Fruit fly (Drosophila melanogaster) whole organism, embryonic: ENCODE results near the gene SPR.
A peak's percentile ranks its signal among the peaks of the same experiment; 100 is the strongest.

Source experiments
- CG10267 ChIP-seq: fragments of 200-800 bp; sonication (Bioruptor generic); optimal IDR thresholded peaks from 2 replicates; lab custom pipeline; 2018; ENCODE audit warnings: missing biosample characterization, mild to moderate bottlenecking, missing genetic modification characterization, moderate library complexity
- CG10274 ChIP-seq: fragments of 200-800 bp; sonication (Bioruptor generic); optimal IDR thresholded peaks from 3 replicates; lab custom pipeline; 2017; ENCODE audit warnings: missing biosample characterization, mild to moderate bottlenecking, missing genetic modification characterization
- CG11456 ChIP-seq: fragments of 200-800 bp; sonication (Bioruptor generic); IDR thresholded peaks from 3 replicates; pipeline ENCODE4 v1.3.6; 2022; ENCODE audit warnings: missing biosample characterization, missing genetic modification characterization
- CG12155 ChIP-seq: fragments of 200-800 bp; sonication (Bioruptor generic); optimal IDR thresholded peaks from 3 replicates; lab custom pipeline; 2016; ENCODE audit warnings: missing biosample characterization, missing genetic modification characterization
- CG13123 ChIP-seq: fragments of 200-800 bp; sonication (Bioruptor generic); optimal IDR thresholded peaks from 2 replicates; lab custom pipeline; 2016; ENCODE audit warnings: missing biosample characterization, missing genetic modification characterization
- CG16779 ChIP-seq: fragments of 200-800 bp; sonication (Bioruptor generic); IDR thresholded peaks from 2 replicates; pipeline ENCODE4 v1.3.6; 2022; ENCODE audit warnings: missing biosample characterization, missing genetic modification characterization
- CG17186 ChIP-seq: fragments of 200-800 bp; sonication (Bioruptor generic); optimal IDR thresholded peaks from 3 replicates; lab custom pipeline; 2017; ENCODE audit warnings: missing biosample characterization, missing genetic modification reagents, missing genetic modification characterization
- CG17359 ChIP-seq: fragments of 200-800 bp; sonication (Bioruptor generic); optimal IDR thresholded peaks from 3 replicates; lab custom pipeline; 2018; ENCODE audit warnings: missing biosample characterization, mild to moderate bottlenecking, missing genetic modification characterization, moderate library complexity
- CG2199 ChIP-seq: fragments of 200-800 bp; sonication (Bioruptor generic); IDR thresholded peaks from 3 replicates; pipeline ENCODE4 v1.3.6; 2022; ENCODE audit warnings: missing biosample characterization, missing genetic modification characterization
- CG3065 ChIP-seq: fragments of 200-800 bp; sonication (Bioruptor generic); optimal IDR thresholded peaks from 2 replicates; lab custom pipeline; 2016; ENCODE audit warnings: missing biosample characterization, missing genetic modification characterization
- CG31224 ChIP-seq: fragments of 200-800 bp; sonication (Bioruptor generic); IDR thresholded peaks from 2 replicates; pipeline ENCODE4 v1.3.6; 2022; ENCODE audit warnings: missing biosample characterization, missing genetic modification characterization
- CG3407 ChIP-seq: fragments of 200-800 bp; sonication (Bioruptor generic); optimal IDR thresholded peaks from 2 replicates; lab custom pipeline; 2018; ENCODE audit warnings: missing biosample characterization, mild to moderate bottlenecking, missing genetic modification characterization
- CG3726 ChIP-seq: fragments of 200-800 bp; sonication (Bioruptor generic); IDR thresholded peaks from 3 replicates; pipeline ENCODE4, ENCODE4 v1.3.6; 2022; ENCODE audit warnings: missing biosample characterization, missing genetic modification characterization
- CG4617 ChIP-seq: fragments of 200-800 bp; sonication (Bioruptor generic); optimal IDR thresholded peaks from 3 replicates; lab custom pipeline; 2016; ENCODE audit warnings: missing biosample characterization, missing genetic modification characterization, borderline replicate concordance
- CG9727 ChIP-seq: fragments of 200-800 bp; sonication (Bioruptor generic); optimal IDR thresholded peaks from 3 replicates; lab custom pipeline; 2017; ENCODE audit warnings: missing biosample characterization, mild to moderate bottlenecking, missing genetic modification characterization
- CG9797 ChIP-seq: fragments of 200-800 bp; sonication (Bioruptor generic); optimal IDR thresholded peaks from 3 replicates; lab custom pipeline; 2018; ENCODE audit warnings: missing biosample characterization, mild to moderate bottlenecking, missing genetic modification characterization
- Chrac-16 ChIP-seq: fragments of 200-800 bp; sonication (Bioruptor generic); optimal IDR thresholded peaks from 3 replicates; lab custom pipeline; 2016; ENCODE audit warnings: missing biosample characterization, missing genetic modification characterization
- HLH4C ChIP-seq: fragments of 200-800 bp; sonication (Bioruptor generic); IDR thresholded peaks from 3 replicates; pipeline ENCODE4 v1.3.6; 2022; ENCODE audit warnings: missing biosample characterization, missing genetic modification characterization; ENCODE audit not compliant: partially characterized antibody
- HmgD ChIP-seq: fragments of 200-800 bp; sonication (Bioruptor generic); optimal IDR thresholded peaks from 3 replicates; lab custom pipeline; 2016; ENCODE audit warnings: missing biosample characterization, missing genetic modification characterization
- NFAT ChIP-seq: fragments of 200-800 bp; sonication (Bioruptor generic); IDR thresholded peaks from 2 replicates; pipeline ENCODE4 v1.3.6; 2022; ENCODE audit warnings: missing biosample characterization, missing genetic modification characterization
- Ptx1 ChIP-seq: fragments of 200-800 bp; sonication (Bioruptor generic); IDR thresholded peaks from 2 replicates; pipeline ENCODE4 v1.3.6; 2022; ENCODE audit warnings: missing biosample characterization, missing genetic modification characterization
- Six4 ChIP-seq: fragments of 200-800 bp; sonication (Bioruptor generic); optimal IDR thresholded peaks from 2 replicates; lab custom pipeline; 2016; ENCODE audit warnings: missing biosample characterization, missing genetic modification characterization
- Trl ChIP-seq, 3 experiments: fragments of >200 bp in 2 of 3; fragments of 200-800 bp in 1 of 3; sonication (Bioruptor generic) in 1 of 3; optimal IDR thresholded peaks; 2 replicates in 1 of 3; 3 replicates in 2 of 3; lab custom pipeline; 2016 to 2017; ENCODE audit warnings: missing biosample characterization in 1 of 3, missing genetic modification characterization in 1 of 3
- ab ChIP-seq: fragments of 200-800 bp; sonication (Bioruptor generic); optimal IDR thresholded peaks from 2 replicates; lab custom pipeline; 2016; ENCODE audit warnings: missing biosample characterization, missing genetic modification characterization
- abd-A ChIP-seq: fragments of 200-800 bp; sonication (Bioruptor generic); optimal IDR thresholded peaks from 3 replicates; lab custom pipeline; 2019; ENCODE audit warnings: missing biosample characterization, mild to moderate bottlenecking, missing genetic modification characterization, moderate library complexity
- al ChIP-seq: fragments of 200-800 bp; sonication (Bioruptor generic); IDR thresholded peaks from 2 replicates; pipeline ENCODE4 v1.3.6; 2022; ENCODE audit warnings: missing biosample characterization, missing genetic modification characterization
- bowl ChIP-seq: fragments of 200-800 bp; sonication (Bioruptor generic); IDR thresholded peaks from 2 replicates; pipeline ENCODE4 v1.3.6; 2022; ENCODE audit warnings: missing biosample characterization, missing genetic modification characterization
- croc ChIP-seq: fragments of 200-800 bp; sonication (Bioruptor generic); conservative IDR thresholded peaks from 3 replicates; pipeline ENCODE4 v1.3.6; 2022; ENCODE audit warnings: missing biosample characterization, missing genetic modification characterization
- ewg ChIP-seq: fragments of 200-800 bp; sonication (Bioruptor generic); optimal IDR thresholded peaks from 3 replicates; lab custom pipeline; 2017; ENCODE audit warnings: mild to moderate bottlenecking, missing biosample characterization, missing genetic modification reagents, missing genetic modification characterization
- grau ChIP-seq: fragments of 200-800 bp; optimal IDR thresholded peaks from 3 replicates; lab custom pipeline; 2019; ENCODE audit warnings: missing biosample characterization, mild to moderate bottlenecking, missing genetic modification characterization, moderate library complexity
- ind ChIP-seq: fragments of 200-800 bp; sonication (Bioruptor generic); optimal IDR thresholded peaks from 3 replicates; lab custom pipeline; 2016; ENCODE audit warnings: missing biosample characterization, missing genetic modification characterization
- jing ChIP-seq: fragments of 200-800 bp; sonication (Bioruptor generic); optimal IDR thresholded peaks from 2 replicates; lab custom pipeline; 2018; ENCODE audit warnings: missing biosample characterization, mild to moderate bottlenecking, missing genetic modification characterization
- nerfin-2 ChIP-seq: fragments of 200-800 bp; sonication (Bioruptor generic); IDR thresholded peaks from 2 replicates; pipeline ENCODE4 v1.3.6; 2022; ENCODE audit warnings: missing biosample characterization, missing genetic modification characterization; ENCODE audit not compliant: partially characterized antibody
- pfk ChIP-seq: fragments of 200-800 bp; sonication (Bioruptor generic); optimal IDR thresholded peaks from 2 replicates; lab custom pipeline; 2018; ENCODE audit warnings: missing biosample characterization, mild to moderate bottlenecking, missing genetic modification characterization, moderate library complexity
- phol ChIP-seq: fragments of 200-800 bp; sonication (Bioruptor generic); optimal IDR thresholded peaks from 3 replicates; lab custom pipeline; 2018; ENCODE audit warnings: missing biosample characterization, mild to moderate bottlenecking, missing genetic modification characterization, moderate library complexity
- pnt ChIP-seq: fragments of 200-800 bp; sonication (Bioruptor generic); optimal IDR thresholded peaks from 3 replicates; lab custom pipeline; 2016; ENCODE audit warnings: missing biosample characterization, missing genetic modification characterization
- scrt ChIP-seq: fragments of 200-800 bp; sonication (Bioruptor generic); optimal IDR thresholded peaks from 2 replicates; lab custom pipeline; 2018; ENCODE audit warnings: missing biosample characterization, mild to moderate bottlenecking, missing genetic modification characterization, moderate library complexity
- slbo ChIP-seq: fragments of 200-800 bp; sonication (Bioruptor generic); IDR thresholded peaks from 2 replicates; pipeline ENCODE4 v1.3.6; 2022; ENCODE audit warnings: missing biosample characterization, missing genetic modification characterization
- sna ChIP-seq: fragments of 200-800 bp; sonication (Bioruptor generic); IDR thresholded peaks from 2 replicates; pipeline ENCODE4 v1.3.6; 2022; ENCODE audit warnings: missing biosample characterization, missing genetic modification characterization; ENCODE audit not compliant: partially characterized antibody
- tx ChIP-seq: fragments of 200-800 bp; sonication (Bioruptor generic); optimal IDR thresholded peaks from 2 replicates; lab custom pipeline; 2016; ENCODE audit warnings: missing biosample characterization, missing genetic modification characterization
- unpg ChIP-seq: fragments of 200-800 bp; sonication (Bioruptor generic); optimal IDR thresholded peaks from 3 replicates; lab custom pipeline; 2018; ENCODE audit warnings: missing biosample characterization, mild to moderate bottlenecking, missing genetic modification characterization, moderate library complexity
- wdn ChIP-seq: fragments of 200-800 bp; sonication (Bioruptor generic); IDR thresholded peaks from 2 replicates; pipeline ENCODE4 v1.3.6; 2022; ENCODE audit warnings: missing biosample characterization, missing genetic modification characterization
- wor ChIP-seq: fragments of 200-800 bp; sonication (Bioruptor generic); IDR thresholded peaks from 2 replicates; pipeline ENCODE4 v1.3.6; 2022; ENCODE audit warnings: missing biosample characterization, missing genetic modification characterization

The SPR gene

dm6 chrX:5428341-5429077, 17.9 kb upstream of the SPR start (continued):
- TF ChIP-seq sna (GFP tag; lab: Robert Waterston, UW): no peak

- TF ChIP-seq CG9797 (GFP tag; lab: Kevin White, UChicago): no peak
- no peak for TF ChIP-seq abd-A (tag; lab: Kevin White, UChicago)
- no peak for TF ChIP-seq bowl (GFP tag; lab: Robert Waterston, UW)
- TF ChIP-seq NFAT (GFP tag; lab: Robert Waterston, UW): no peak
- no peak for TF ChIP-seq CG3065 (GFP tag; lab: Kevin White, UChicago)
- no peak for TF ChIP-seq pfk (GFP tag; lab: Kevin White, UChicago)
These were observed 17.2 kb upstream of the SPR start, which contains the start of gene CG15784 for dm6 chrX:5429271-5429670. CG15784 (plus strand) TSS chrX:5429571.

dm6 chrX:5429778-5430576, 16.5 kb upstream of the SPR start:
- TF ChIP-seq CG17186 (no peak), nerfin-2 (GFP tag; lab: Robert Waterston, UW) (no peak), Chrac-16 (peak; percentile 72), CG31224 (GFP tag; lab: Robert Waterston, UW) (peak; percentile 78), jing (peak; percentile 30), Ptx1 (GFP tag; lab: Robert Waterston, UW) (peak; percentile 92), CG16779 (GFP tag; lab: Robert Waterston, UW) (no peak; the same call in 1 of the 2 replicates), tx (GFP tag; lab: Kevin White, UChicago) (peak; percentile 55), grau (tag; lab: Kevin White, UChicago) (peak; percentile 97), croc (peak; percentile 50), phol (tag; lab: Kevin White, UChicago) (peak; percentile 71), slbo (GFP tag; lab: Robert Waterston, UW) (peak; percentile 87), unpg (GFP tag; lab: Kevin White, UChicago) (peak; percentile 75), CG17359 (peak; percentile 60), HLH4C (GFP tag; lab: Robert Waterston, UW) (no peak), CG9727 (GFP tag; lab: Kevin White, UChicago) (peak; percentile 77), CG10274 (GFP tag; lab: Kevin White, UChicago) (peak; percentile 61), HmgD (GFP tag; lab: Kevin White, UChicago) (no peak), CG4617 (peak; percentile 11), wdn (peak; percentile 74; the same call in 1 of the 2 replicates), CG2199 (GFP tag; lab: Robert Waterston, UW) (no peak), pnt (peak; percentile 60), CG3407 (GFP tag; lab: Kevin White, UChicago) (peak; percentile 10), CG3726 (GFP tag; lab: Robert Waterston, UW) (peak; percentile 66; the same call in 1 of the 3 replicates), wor (GFP tag; lab: Robert Waterston, UW) (peak; percentile 81), CG11456 (GFP tag; lab: Robert Waterston, UW) (peak; percentile 78), CG12155 (GFP tag; lab: Kevin White, UChicago) (peak; percentile 76), al (GFP tag; lab: Robert Waterston, UW) (peak; percentile 84), scrt (GFP tag; lab: Kevin White, UChicago) (peak; percentile 71), ind (peak; percentile 85), Trl (optimal IDR thresholded peaks at IDR 0.05; lab: Kevin White, UChicago) (peak in 1 of 2 experiments; percentile 40), Trl (GFP tag; optimal IDR thresholded peaks at IDR 0.05; lab: Kevin White, UChicago) (peak; percentile 59), CG10267 (peak; percentile 44), CG13123 (GFP tag; lab: Kevin White, UChicago) (no peak), ab (GFP tag; lab: Kevin White, UChicago) (peak; percentile 57), ewg (GFP tag; lab: Kevin White, UChicago) (peak; percentile 56), Six4 (GFP tag; lab: Kevin White, UChicago) (peak; percentile 28)
